Worm (Caenorhabditis elegans): ENCODE data around the gene ZC204.14.
"Not testable (repeated sequence)": the region's sequence is repeated elsewhere in the genome, so short reads cannot be mapped to it uniquely, and the experiment has no call there.

Gene ZC204.14

DNA sequence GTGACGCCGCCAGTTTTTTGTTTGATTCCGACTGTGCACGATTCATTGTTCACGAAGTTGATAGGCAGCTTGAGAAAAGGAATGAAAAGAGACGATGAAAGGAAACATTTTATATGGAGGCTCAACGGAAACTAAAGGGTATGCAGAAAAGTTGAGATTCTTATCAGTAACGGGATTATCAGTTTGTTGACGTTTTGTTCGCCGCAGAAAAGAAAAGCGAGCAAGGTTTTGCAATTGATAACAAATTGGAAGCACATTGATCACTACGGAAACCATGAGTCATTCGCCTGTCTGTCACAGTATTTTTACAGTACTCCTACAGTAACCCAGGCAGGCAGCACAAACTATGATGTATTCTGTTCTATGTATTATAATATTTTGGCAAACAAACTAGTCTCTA, 26.8 kb downstream of the ZC204.14 start:
- TF ChIP-seq blmp-1 (tag; optimal IDR thresholded peaks at IDR 0.05; ENCODE audit: insufficient read depth) (no peak), nhr-77 (tag; optimal IDR thresholded peaks at IDR 0.05) (no peak), snpc-4 (tag; optimal IDR thresholded peaks at IDR 0.05) (no peak), peb-1 (tag; optimal IDR thresholded peaks at IDR 0.05) (no peak), sma-3 (GFP tag; optimal IDR thresholded peaks at IDR 0.05) (no peak), unc-55 (GFP tag; optimal IDR thresholded peaks at IDR 0.05) (no peak), fos-1 (tag; optimal IDR thresholded peaks at IDR 0.05) (peak; percentile 41)

DNA sequence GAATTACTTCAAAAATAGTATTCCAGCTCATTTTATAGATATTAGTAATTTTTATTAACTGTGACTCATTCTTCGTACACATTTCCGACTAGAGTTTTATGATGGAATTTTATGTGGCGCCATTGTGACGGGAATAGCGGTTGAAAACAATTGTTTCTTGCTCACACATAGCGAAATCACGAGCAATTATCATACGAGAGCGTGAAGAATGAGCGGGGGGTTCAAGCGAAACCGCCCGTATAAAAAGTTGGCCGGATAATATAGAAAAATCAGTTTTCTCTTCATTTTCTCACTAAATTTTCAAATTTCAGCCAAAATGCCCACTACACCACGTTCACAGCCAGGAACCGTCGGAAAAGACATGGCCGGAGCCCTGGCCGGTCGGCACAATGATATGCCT, 29.3 kb downstream of the ZC204.14 start, which contains the start of gene C08E3.1:
Gene C08E3.1 (plus strand): TSS at position 301 of the 400 bp plus-strand sequence.
- not testable (repeated sequence) for TF ChIP-seq mdl-1 (tag; optimal IDR thresholded peaks at IDR 0.05); ama-1 (optimal IDR thresholded peaks at IDR 0.05); ceh-16 (tag; optimal IDR thresholded peaks at IDR 0.05)

DNA sequence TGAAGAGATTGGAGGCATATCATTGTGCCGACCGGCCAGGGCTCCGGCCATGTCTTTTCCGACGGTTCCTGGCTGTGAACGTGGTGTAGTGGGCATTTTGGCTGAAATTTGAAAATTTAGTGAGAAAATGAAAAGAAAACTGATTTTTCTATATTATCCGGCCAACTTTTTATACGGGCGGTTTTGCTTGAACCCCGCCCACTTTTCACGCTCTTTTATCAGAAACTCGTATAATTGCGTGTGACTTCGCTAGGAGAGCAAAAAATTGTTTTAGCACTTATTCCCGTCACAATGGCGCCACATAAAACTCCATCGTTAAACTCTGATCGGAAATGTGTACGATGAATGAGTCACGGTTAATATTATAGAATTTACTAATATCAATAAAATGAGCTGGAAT, 30.5 kb downstream of the ZC204.14 start, which contains the start of gene C08E3.13:
Gene C08E3.13 (minus strand): TSS at position 101 of the 400 bp plus-strand sequence.
- TF ChIP-seq zag-1, F13H6.1, crh-2 (tag; optimal IDR thresholded peaks at IDR 0.05): not testable (repeated sequence)

DNA sequence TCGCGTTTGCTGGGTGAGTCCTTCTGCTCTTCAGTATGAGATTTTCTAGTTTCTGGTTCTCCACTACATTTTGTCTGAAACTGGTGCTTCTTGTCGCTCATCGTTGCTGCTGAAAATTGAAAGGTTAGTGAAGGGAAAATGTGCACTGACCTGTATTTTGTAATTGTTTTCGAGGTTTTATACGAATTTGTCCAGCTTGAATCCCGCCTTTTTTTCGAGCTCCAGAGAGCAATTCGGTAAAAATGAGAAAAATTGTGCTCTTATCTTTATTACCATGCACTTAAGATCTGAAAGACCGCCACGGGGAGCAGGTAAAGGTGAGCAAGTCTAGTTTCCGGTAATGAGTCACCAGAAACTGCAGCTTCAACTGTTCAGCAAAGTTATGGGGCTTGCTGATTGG, 35.0 kb downstream of the ZC204.14 start, which contains the start of gene C08E3.15:
Gene C08E3.15 (minus strand): TSS at position 101 of the 400 bp plus-strand sequence.
- TF ChIP-seq lin-39, ceh-16, ztf-11 (tag; optimal IDR thresholded peaks at IDR 0.05): not testable (repeated sequence)

DNA sequence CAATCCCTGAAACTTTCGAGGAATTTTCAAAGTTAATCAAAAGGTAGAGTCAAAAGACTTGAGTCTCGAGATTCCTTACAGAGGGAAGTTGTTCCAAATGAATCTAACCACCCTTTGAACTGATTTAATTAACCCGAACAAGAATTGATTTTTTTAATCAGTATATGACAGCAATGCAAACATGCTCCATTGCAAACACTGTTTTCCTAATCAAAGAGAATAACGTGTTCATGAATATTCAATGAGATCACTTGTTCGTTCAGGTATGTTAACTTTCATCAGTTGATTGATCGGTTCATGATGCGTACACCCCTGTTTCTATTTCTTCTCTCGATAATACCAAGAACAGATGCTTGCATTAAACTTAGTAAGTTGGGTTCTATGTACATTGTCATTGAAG, 37.1 kb downstream of the ZC204.14 start, which contains the start of gene C08E3.14:
Gene C08E3.14 (plus strand): TSS at position 301 of the 400 bp plus-strand sequence.
- TF ChIP-seq nhr-12 (tag; optimal IDR thresholded peaks at IDR 0.05): no peak
- TF ChIP-seq dmd-4 (tag; optimal IDR thresholded peaks at IDR 0.05): no peak
- TF ChIP-seq ztf-4 (tag; optimal IDR thresholded peaks at IDR 0.05): no peak
- no peak for TF ChIP-seq ceh-82 (tag; optimal IDR thresholded peaks at IDR 0.05)
- TF ChIP-seq mab-5 (tag; optimal IDR thresholded peaks at IDR 0.05): no peak
- TF ChIP-seq zag-1 (tag; optimal IDR thresholded peaks at IDR 0.05): no peak
- TF ChIP-seq peb-1 (tag; optimal IDR thresholded peaks at IDR 0.05): no peak
- TF ChIP-seq blmp-1 (tag; optimal IDR thresholded peaks at IDR 0.05; ENCODE audit: insufficient read depth): no peak
- TF ChIP-seq sem-4 (tag; optimal IDR thresholded peaks at IDR 0.05): no peak
- no peak for TF ChIP-seq lin-39 (tag; optimal IDR thresholded peaks at IDR 0.05)
- TF ChIP-seq nhr-21 (tag; optimal IDR thresholded peaks at IDR 0.05): no peak
- TF ChIP-seq sma-9 (GFP tag; optimal IDR thresholded peaks at IDR 0.05): no peak
- no peak for TF ChIP-seq sma-9 (tag; optimal IDR thresholded peaks at IDR 0.05)
- TF ChIP-seq ztf-11 (tag; optimal IDR thresholded peaks at IDR 0.05): no peak
- no peak for TF ChIP-seq nhr-10 (tag; optimal IDR thresholded peaks at IDR 0.05)

DNA sequence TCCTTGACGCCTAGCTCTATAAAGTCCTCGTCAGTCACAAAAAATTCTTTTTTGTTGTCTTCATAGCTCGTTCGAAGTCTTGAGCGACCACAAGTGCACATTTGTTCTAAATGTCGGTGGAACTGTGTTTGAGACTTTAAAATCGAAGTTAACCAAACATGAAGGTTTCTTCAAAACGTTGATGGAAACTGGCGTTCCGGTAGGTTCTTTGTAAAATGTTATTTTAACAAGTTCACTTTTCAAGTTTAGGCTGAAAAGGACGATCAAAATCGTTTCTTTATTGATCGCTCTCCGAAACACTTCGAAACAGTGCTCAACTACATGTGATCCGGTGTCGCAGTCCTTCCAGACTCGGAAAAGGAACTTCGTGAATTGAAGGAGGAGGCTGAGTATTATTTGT, 38.2 kb downstream of the ZC204.14 start, which contains the start of gene fbxa-160:
Gene fbxa-160 (minus strand): TSS at position 101 of the 400 bp plus-strand sequence.
- TF ChIP-seq lin-39 (tag; optimal IDR thresholded peaks at IDR 0.05): no peak
- TF ChIP-seq unc-39 (tag; optimal IDR thresholded peaks at IDR 0.05): no peak
- TF ChIP-seq ceh-82 (tag; optimal IDR thresholded peaks at IDR 0.05): no peak
- no peak for TF ChIP-seq fos-1 (tag; optimal IDR thresholded peaks at IDR 0.05)
- TF ChIP-seq skn-1 (tag; optimal IDR thresholded peaks at IDR 0.05): no peak

DNA sequence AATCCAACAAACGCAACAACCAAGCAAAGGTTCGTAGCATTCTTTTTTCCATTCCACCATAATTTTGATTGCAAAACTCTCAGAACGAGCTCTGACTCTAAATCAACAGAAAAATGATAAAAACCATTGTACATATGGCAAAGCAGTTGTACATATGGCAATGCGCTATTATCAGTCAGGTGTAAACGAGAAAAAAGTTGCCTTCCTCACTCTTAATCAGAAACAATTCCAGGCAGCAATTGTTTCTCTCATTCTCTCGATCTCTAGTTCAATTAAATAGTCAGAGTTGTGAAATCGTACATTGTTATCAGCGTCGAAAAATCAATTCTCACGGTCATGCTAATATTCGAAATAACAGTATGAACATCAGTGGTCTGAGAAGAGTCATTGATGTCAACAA, 41.0 kb downstream of the ZC204.14 start:
- TF ChIP-seq lsy-2 (tag; optimal IDR thresholded peaks at IDR 0.05): no peak
- peak; percentile 44 for TF ChIP-seq fos-1 (tag; optimal IDR thresholded peaks at IDR 0.05)

DNA sequence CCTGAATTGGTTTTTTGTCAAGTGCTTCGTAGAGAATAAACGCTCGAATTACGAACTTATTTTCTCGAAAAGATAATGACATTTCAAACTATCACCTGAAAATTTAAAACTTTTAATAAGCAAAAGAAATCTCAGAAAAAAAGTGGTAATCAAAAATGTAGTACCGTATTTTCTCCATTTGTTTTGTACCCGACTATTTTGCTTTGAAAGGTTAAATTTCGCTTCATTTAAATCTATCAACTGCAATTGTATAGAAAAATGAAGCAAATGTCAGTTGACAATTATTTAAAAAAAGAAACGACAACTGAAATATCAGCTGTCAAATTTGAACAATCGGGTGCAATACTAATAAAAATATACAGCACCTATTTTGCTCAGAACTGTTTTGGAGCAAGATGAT, 41.6 kb downstream of the ZC204.14 start, which contains the start of gene fbxa-158:
Gene fbxa-158 (minus strand): TSS at position 101 of the 400 bp plus-strand sequence.
- TF ChIP-seq nhr-10 (tag; optimal IDR thresholded peaks at IDR 0.05) (no peak), ama-1 (optimal IDR thresholded peaks at IDR 0.05) (no peak), lin-39 (tag; optimal IDR thresholded peaks at IDR 0.05) (no peak), ceh-16 (tag; optimal IDR thresholded peaks at IDR 0.05) (no peak), sem-4 (tag; optimal IDR thresholded peaks at IDR 0.05) (no peak), mbf-1 (tag; optimal IDR thresholded peaks at IDR 0.05) (no peak), ztf-11 (tag; optimal IDR thresholded peaks at IDR 0.05) (no peak), nhr-6 (tag; optimal IDR thresholded peaks at IDR 0.05) (no peak), zag-1 (tag; optimal IDR thresholded peaks at IDR 0.05) (no peak), sma-3 (GFP tag; optimal IDR thresholded peaks at IDR 0.05) (no peak), snpc-4 (tag; optimal IDR thresholded peaks at IDR 0.05) (no peak), lsy-2 (tag; optimal IDR thresholded peaks at IDR 0.05) (no peak), ceh-82 (tag; optimal IDR thresholded peaks at IDR 0.05) (no peak), nhr-23 (tag; optimal IDR thresholded peaks at IDR 0.05) (no peak), nhr-77 (tag; optimal IDR thresholded peaks at IDR 0.05) (no peak)

Data from whole organism, L2 larva.